Worm (Caenorhabditis elegans) whole organism, L4/young adult: Measurements from ENCODE around the gene spl-1.

ENCODE experiments used
- W03F9.2 ChIP-seq: fragments of 150-350 bp; optimal IDR thresholded peaks from 2 replicates; lab custom pipeline; 2014; ENCODE audit warnings: missing biosample characterization, missing genetic modification characterization
- dao-5 ChIP-seq: sonication (generic microtip); optimal IDR thresholded peaks from 2 replicates; lab custom pipeline; 2016; ENCODE audit warnings: missing genotype, missing genetic modification characterization, moderate library complexity, missing compliant biosample characterization
- him-1 ChIP-seq: sonication (generic microtip); optimal IDR thresholded peaks from 2 replicates; lab custom pipeline; 2016; ENCODE audit warnings: missing genotype, missing genetic modification reagents, missing genetic modification characterization, missing compliant biosample characterization

- no peak for TF ChIP-seq dao-5 (tag; lab: Kevin White, UChicago)
- no peak for TF ChIP-seq him-1 (tag; lab: Kevin White, UChicago)
- TF ChIP-seq W03F9.2 (tag; lab: Kevin White, UChicago) = no peak
Measured at ce11 chrIV:364983-365382, 18.0 kb downstream of the spl-1 start.
